Fruit fly (Drosophila melanogaster): ENCODE measurements around the gene flip.

DNA sequence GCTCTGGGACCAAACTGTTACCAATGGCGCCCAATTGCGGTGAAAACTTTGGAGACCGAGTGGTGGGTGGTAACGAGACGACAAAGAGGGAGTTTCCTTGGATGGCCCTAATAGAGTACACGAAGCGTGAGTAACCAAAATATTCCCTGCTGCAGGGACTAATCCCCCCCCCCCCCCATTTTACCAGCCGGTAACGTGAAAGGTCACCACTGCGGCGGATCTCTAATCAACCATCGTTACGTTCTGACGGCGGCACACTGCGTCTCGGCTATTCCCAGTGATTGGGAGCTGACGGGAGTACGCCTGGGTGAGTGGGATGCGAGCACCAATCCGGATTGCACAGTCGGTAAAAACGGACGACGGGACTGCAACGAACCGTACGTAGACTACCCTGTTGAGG lies 31.0 kb upstream of the flip start:
- TF ChIP-seq Hr39 (GFP tag; optimal IDR thresholded peaks at IDR 0.05) (no peak), CG32006 (GFP tag; optimal IDR thresholded peaks at IDR 0.05) (no peak), CG6276 (GFP tag; optimal IDR thresholded peaks at IDR 0.05) (no peak), topi (GFP tag; optimal IDR thresholded peaks at IDR 0.05) (no peak), CG11902 (GFP tag; optimal IDR thresholded peaks at IDR 0.05) (no peak), Met (GFP tag; optimal IDR thresholded peaks at IDR 0.05) (no peak), CG10631 (GFP tag; optimal IDR thresholded peaks at IDR 0.05) (no peak), Hr38 (GFP tag; optimal IDR thresholded peaks at IDR 0.05) (no peak), net (GFP tag; optimal IDR thresholded peaks at IDR 0.05) (no peak), CG3032 (tag; optimal IDR thresholded peaks at IDR 0.05) (no peak), Hr4 (GFP tag; optimal IDR thresholded peaks at IDR 0.05) (no peak), CG6854 (GFP tag; optimal IDR thresholded peaks at IDR 0.05) (no peak)

Data from whole organism, prepupa.